Worm (Caenorhabditis elegans): ENCODE results near the gene wee-1.1.

DNA sequence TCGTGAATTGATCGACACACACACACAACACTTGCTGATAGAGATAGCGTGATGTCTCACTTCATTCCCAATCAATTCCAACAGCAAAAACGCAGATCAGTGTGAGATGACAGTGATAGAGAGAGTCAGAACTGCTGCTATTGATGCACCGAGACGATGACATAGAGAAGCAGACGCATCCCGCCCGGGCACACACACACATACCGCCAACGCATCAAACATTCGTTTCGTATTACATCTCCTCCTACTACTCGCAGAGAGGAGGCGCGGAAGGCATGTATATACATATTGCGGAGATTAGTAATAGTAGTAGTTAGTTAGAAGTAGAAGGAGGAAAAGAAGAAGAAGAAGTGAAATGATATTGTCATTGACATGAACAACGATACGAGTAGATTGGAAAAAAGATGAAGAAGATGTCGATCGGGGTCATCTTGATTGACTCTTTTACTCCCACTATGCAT, 36.1 kb upstream of the wee-1.1 start:
- TF ChIP-seq lin-13 (GFP tag; optimal IDR thresholded peaks at IDR 0.05): peak; percentile 5
- TF ChIP-seq ceh-82 (tag; optimal IDR thresholded peaks at IDR 0.05): no peak
- no peak for TF ChIP-seq unc-55 (GFP tag; optimal IDR thresholded peaks at IDR 0.05)
- no peak for TF ChIP-seq elt-3 (tag; optimal IDR thresholded peaks at IDR 0.05)
- no peak for TF ChIP-seq nhr-237 (tag; optimal IDR thresholded peaks at IDR 0.05)
- TF ChIP-seq nhr-11 (tag; optimal IDR thresholded peaks at IDR 0.05): no peak
- no peak for TF ChIP-seq unc-39 (tag; optimal IDR thresholded peaks at IDR 0.05)
- TF ChIP-seq lsy-2 (tag; optimal IDR thresholded peaks at IDR 0.05): peak in 1 of 2 experiments; percentile 49
- TF ChIP-seq gmeb-1 (tag; optimal IDR thresholded peaks at IDR 0.05): no peak
- TF ChIP-seq ztf-4 (tag; optimal IDR thresholded peaks at IDR 0.05): no peak
- TF ChIP-seq snpc-4 (tag; optimal IDR thresholded peaks at IDR 0.05): no peak
- TF ChIP-seq nhr-10 (tag; optimal IDR thresholded peaks at IDR 0.05): no peak
- TF ChIP-seq sma-3 (GFP tag; optimal IDR thresholded peaks at IDR 0.05): peak; percentile 73
- TF ChIP-seq zag-1 (tag; optimal IDR thresholded peaks at IDR 0.05): no peak

Data from whole organism, L2 larva.